Fruit fly (Drosophila melanogaster) whole organism, embryonic: Measurements from ENCODE around the gene CG34056.

Experiments
- ATbp ChIP-seq: fragments of 200-800 bp; sonication (Bioruptor generic); optimal IDR thresholded peaks from 2 replicates; lab custom pipeline; 2017; ENCODE audit warnings: missing biosample characterization, mild to moderate bottlenecking, missing genetic modification characterization, missing genetic modification reagents
- Adf1 ChIP-seq: fragments of 200-800 bp; sonication (Bioruptor generic); IDR thresholded peaks from 2 replicates; pipeline ENCODE4 v1.3.6; 2022; ENCODE audit warnings: missing biosample characterization, missing genetic modification characterization
- CG10209 ChIP-seq: fragments of 200-800 bp; sonication (Bioruptor generic); optimal IDR thresholded peaks from 3 replicates; lab custom pipeline; 2017; ENCODE audit warnings: missing biosample characterization, mild to moderate bottlenecking, missing genetic modification characterization, missing genetic modification reagents
- CG11456 ChIP-seq: fragments of 200-800 bp; sonication (Bioruptor generic); IDR thresholded peaks from 3 replicates; pipeline ENCODE4 v1.3.6; 2022; ENCODE audit warnings: missing biosample characterization, missing genetic modification characterization
- CG11696 ChIP-seq: fragments of 200-800 bp; sonication (Bioruptor generic); IDR thresholded peaks from 2 replicates; pipeline ENCODE4 v1.3.6; 2022; ENCODE audit warnings: missing biosample characterization, missing genetic modification characterization
- CG13894 ChIP-seq: fragments of 200-800 bp; sonication (Bioruptor generic); optimal IDR thresholded peaks from 3 replicates; lab custom pipeline; 2018; ENCODE audit warnings: missing biosample characterization, mild to moderate bottlenecking, missing genetic modification characterization, moderate library complexity
- CG1602 ChIP-seq: fragments of 200-800 bp; sonication (Bioruptor generic); optimal IDR thresholded peaks from 3 replicates; lab custom pipeline; 2016; ENCODE audit warnings: missing biosample characterization, missing genetic modification characterization
- CG16863 ChIP-seq: fragments of 200-800 bp; sonication (Bioruptor generic); optimal IDR thresholded peaks from 3 replicates; lab custom pipeline; 2016; ENCODE audit warnings: missing biosample characterization, missing genetic modification characterization
- CG2120 ChIP-seq: fragments of 200-800 bp; sonication (Bioruptor generic); optimal IDR thresholded peaks from 3 replicates; lab custom pipeline; 2016; ENCODE audit warnings: missing biosample characterization, missing genetic modification characterization
- CG3065 ChIP-seq: fragments of 200-800 bp; sonication (Bioruptor generic); optimal IDR thresholded peaks from 2 replicates; lab custom pipeline; 2016; ENCODE audit warnings: missing biosample characterization, missing genetic modification characterization
- CG31388 ChIP-seq: fragments of 200-800 bp; sonication (Bioruptor generic); optimal IDR thresholded peaks from 2 replicates; lab custom pipeline; 2016; ENCODE audit warnings: missing biosample characterization, missing genetic modification characterization
- CG3847 ChIP-seq: fragments of 200-800 bp; sonication (Bioruptor generic); IDR thresholded peaks from 2 replicates; pipeline ENCODE4 v1.3.6; 2022; ENCODE audit warnings: missing biosample characterization, missing genetic modification characterization
- CG6683 ChIP-seq: fragments of 200-800 bp; sonication (Bioruptor generic); optimal IDR thresholded peaks from 2 replicates; lab custom pipeline; 2017; ENCODE audit warnings: missing biosample characterization, mild to moderate bottlenecking, missing genetic modification characterization, missing genetic modification reagents
- CG6791 ChIP-seq: fragments of 200-800 bp; sonication (Bioruptor generic); IDR thresholded peaks from 3 replicates; pipeline ENCODE4 v1.3.6; 2022; ENCODE audit warnings: missing biosample characterization, missing genetic modification characterization; ENCODE audit not compliant: partially characterized antibody
- Chrac-16 ChIP-seq: fragments of 200-800 bp; sonication (Bioruptor generic); optimal IDR thresholded peaks from 3 replicates; lab custom pipeline; 2016; ENCODE audit warnings: missing biosample characterization, missing genetic modification characterization
- D ChIP-seq, 2 experiments: fragments of 200-800 bp in 1 of 2; fragments of >200 bp in 1 of 2; sonication (Bioruptor generic) in 1 of 2; optimal IDR thresholded peaks; 2 replicates in 1 of 2; 3 replicates in 1 of 2; lab custom pipeline; 2017; ENCODE audit warnings: mild to moderate bottlenecking in 1 of 2, missing biosample characterization in 1 of 2, missing genetic modification characterization in 1 of 2, missing genetic modification reagents in 1 of 2
- H15 ChIP-seq: fragments of 200-800 bp; sonication (Bioruptor generic); IDR thresholded peaks from 3 replicates; pipeline ENCODE4 v1.3.6; 2022; ENCODE audit warnings: missing biosample characterization, missing genetic modification characterization
- HLHmδ ChIP-seq: fragments of 200-800 bp; sonication (Bioruptor generic); optimal IDR thresholded peaks from 2 replicates; lab custom pipeline; 2018; ENCODE audit warnings: missing biosample characterization, mild to moderate bottlenecking, missing genetic modification characterization, moderate library complexity
- Hey ChIP-seq: fragments of 200-800 bp; sonication (Bioruptor generic); optimal IDR thresholded peaks from 3 replicates; lab custom pipeline; 2018; ENCODE audit warnings: missing biosample characterization, mild to moderate bottlenecking, missing genetic modification characterization
- HmgD ChIP-seq: fragments of 200-800 bp; sonication (Bioruptor generic); optimal IDR thresholded peaks from 3 replicates; lab custom pipeline; 2016; ENCODE audit warnings: missing biosample characterization, missing genetic modification characterization
- Poxn ChIP-seq: fragments of 200-800 bp; sonication (Bioruptor generic); IDR thresholded peaks from 2 replicates; pipeline ENCODE4 v1.3.6; 2022; ENCODE audit warnings: missing biosample characterization, missing genetic modification characterization
- Sox100B ChIP-seq: fragments of 200-800 bp; sonication (Bioruptor generic); optimal IDR thresholded peaks from 3 replicates; lab custom pipeline; 2018; ENCODE audit warnings: missing biosample characterization, mild to moderate bottlenecking, missing genetic modification characterization
- Spps ChIP-seq: fragments of 200-800 bp; sonication (Bioruptor generic); optimal IDR thresholded peaks from 2 replicates; lab custom pipeline; 2018; ENCODE audit warnings: missing biosample characterization, mild to moderate bottlenecking, missing genetic modification characterization
- Taf1 ChIP-seq: fragments of 200-800 bp; sonication (Bioruptor generic); IDR thresholded peaks from 2 replicates; pipeline ENCODE4 v1.3.6; 2022; ENCODE audit warnings: missing biosample characterization, missing genetic modification characterization
- bbx ChIP-seq: fragments of 200-800 bp; sonication (Bioruptor generic); IDR thresholded peaks from 2 replicates; pipeline ENCODE4 v1.3.6; 2022; ENCODE audit warnings: missing biosample characterization, missing genetic modification characterization; ENCODE audit not compliant: partially characterized antibody
- cwo ChIP-seq: fragments of 200-800 bp; sonication (Bioruptor generic); optimal IDR thresholded peaks from 3 replicates; lab custom pipeline; 2017; ENCODE audit warnings: missing biosample characterization, missing genetic modification characterization, mild to moderate bottlenecking, moderate library complexity, missing genetic modification reagents
- ftz-f1 ChIP-seq: fragments of 200-800 bp; sonication (Bioruptor generic); optimal IDR thresholded peaks from 2 replicates; lab custom pipeline; 2016; ENCODE audit warnings: missing biosample characterization, missing genetic modification characterization
- gfzf ChIP-seq: fragments of 200-800 bp; sonication (Bioruptor generic); optimal IDR thresholded peaks from 2 replicates; lab custom pipeline; 2016; ENCODE audit warnings: missing biosample characterization, mild to moderate bottlenecking, missing genetic modification characterization, moderate library complexity
- gsb-n ChIP-seq: fragments of 200-800 bp; sonication (Bioruptor generic); optimal IDR thresholded peaks from 3 replicates; lab custom pipeline; 2018; ENCODE audit warnings: missing biosample characterization, mild to moderate bottlenecking, missing genetic modification characterization
- insv ChIP-seq, 2 experiments: fragments of 200-800 bp; sonication (Bioruptor generic); optimal IDR thresholded peaks; 3 replicates each; lab custom pipeline; 2016 to 2018; ENCODE audit warnings: missing biosample characterization in 2 of 2, missing genetic modification characterization in 2 of 2
- kah ChIP-seq: fragments of 200-800 bp; sonication (Bioruptor generic); optimal IDR thresholded peaks from 2 replicates; lab custom pipeline; 2018; ENCODE audit warnings: missing biosample characterization, mild to moderate bottlenecking, missing genetic modification characterization
- kay ChIP-seq: fragments of 200-800 bp; sonication (Bioruptor generic); optimal IDR thresholded peaks from 2 replicates; lab custom pipeline; 2016; ENCODE audit warnings: missing biosample characterization, missing genetic modification characterization
- kni ChIP-seq: fragments of 200-800 bp; sonication (Bioruptor generic); optimal IDR thresholded peaks from 3 replicates; lab custom pipeline; 2017; ENCODE audit warnings: mild to moderate bottlenecking, missing biosample characterization, missing genetic modification reagents, missing genetic modification characterization
- mld ChIP-seq: fragments of 200-800 bp; sonication (Bioruptor generic); IDR thresholded peaks from 3 replicates; pipeline ENCODE4 v1.3.6; 2022; ENCODE audit warnings: missing biosample characterization, missing genetic modification characterization; ENCODE audit not compliant: partially characterized antibody
- nau ChIP-seq: fragments of 200-800 bp; sonication (Bioruptor generic); optimal IDR thresholded peaks from 3 replicates; lab custom pipeline; 2017; ENCODE audit warnings: missing biosample characterization, mild to moderate bottlenecking, missing genetic modification characterization, missing genetic modification reagents
- nerfin-1 ChIP-seq: fragments of 200-800 bp; sonication (Bioruptor generic); optimal IDR thresholded peaks from 3 replicates; lab custom pipeline; 2019; ENCODE audit warnings: missing biosample characterization, mild to moderate bottlenecking, missing genetic modification characterization, moderate library complexity
- p53 ChIP-seq: fragments of 200-800 bp; sonication (Bioruptor generic); optimal IDR thresholded peaks from 2 replicates; lab custom pipeline; 2016; ENCODE audit warnings: missing biosample characterization, missing genetic modification characterization
- pho ChIP-seq: fragments of 200-800 bp; sonication (Bioruptor generic); optimal IDR thresholded peaks from 2 replicates; lab custom pipeline; 2016; ENCODE audit warnings: missing biosample characterization, missing genetic modification characterization
- pros ChIP-seq: fragments of 200-800 bp; sonication (Bioruptor generic); optimal IDR thresholded peaks from 3 replicates; lab custom pipeline; 2019; ENCODE audit warnings: missing biosample characterization, mild to moderate bottlenecking, missing genetic modification characterization, moderate library complexity
- pzg ChIP-seq: fragments of 200-800 bp; sonication (Bioruptor generic); optimal IDR thresholded peaks from 3 replicates; lab custom pipeline; 2018; ENCODE audit warnings: missing biosample characterization, mild to moderate bottlenecking, missing genetic modification characterization, moderate library complexity
- salm ChIP-seq: fragments of 200-800 bp; sonication (Bioruptor generic); optimal IDR thresholded peaks from 2 replicates; lab custom pipeline; 2018; ENCODE audit warnings: missing biosample characterization, mild to moderate bottlenecking, missing genetic modification characterization
- scrt ChIP-seq: fragments of 200-800 bp; sonication (Bioruptor generic); optimal IDR thresholded peaks from 2 replicates; lab custom pipeline; 2018; ENCODE audit warnings: missing biosample characterization, mild to moderate bottlenecking, missing genetic modification characterization, moderate library complexity
- sd ChIP-seq: fragments of 200-800 bp; sonication (Bioruptor generic); optimal IDR thresholded peaks from 3 replicates; lab custom pipeline; 2018; ENCODE audit warnings: missing biosample characterization, mild to moderate bottlenecking, missing genetic modification characterization, moderate library complexity
- sens ChIP-seq: fragments of 200-800 bp; sonication (Bioruptor generic); peaks from one replicate; lab custom pipeline; 2016; ENCODE audit warnings: missing biosample characterization, missing genetic modification characterization
- sr ChIP-seq: fragments of 200-800 bp; sonication (Bioruptor generic); IDR thresholded peaks from 3 replicates; pipeline ENCODE4 v1.3.6; 2022; ENCODE audit warnings: missing biosample characterization, missing genetic modification characterization

CG34056 gene

DNA sequence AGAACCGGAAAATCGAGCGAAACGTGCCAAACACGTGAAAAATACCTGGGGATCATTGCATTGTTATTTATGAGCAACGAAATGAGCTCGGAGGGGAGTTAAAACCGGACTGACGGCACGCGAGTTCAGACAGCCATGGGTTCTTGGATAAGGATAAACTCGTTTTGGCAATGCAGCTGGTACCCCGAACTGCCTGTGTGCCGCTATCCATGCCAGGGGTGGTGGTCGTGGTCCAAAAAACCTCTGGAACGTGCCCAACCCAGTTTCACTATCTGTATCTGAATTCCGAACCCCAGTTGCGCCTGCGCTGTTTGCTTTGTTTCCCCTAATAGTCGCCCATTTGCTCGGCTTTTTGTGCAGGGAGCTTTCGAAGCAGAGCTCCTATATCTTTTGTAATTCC, 3.6 kb downstream of the CG34056 start:
- TF ChIP-seq kni (GFP tag; lab: Kevin White, UChicago) (peak; percentile 33), mld (GFP tag; lab: Robert Waterston, UW) (peak; percentile 57; the same call in 1 of the 3 replicates), Chrac-16 (GFP tag; lab: Kevin White, UChicago) (no peak), kah (GFP tag; lab: Kevin White, UChicago) (no peak), CG31388 (GFP tag; lab: Kevin White, UChicago) (no peak), gsb-n (tag; lab: Kevin White, UChicago) (peak; percentile 14), sr (GFP tag; lab: Robert Waterston, UW) (no peak), nerfin-1 (tag; lab: Kevin White, UChicago) (peak; percentile 100), sd (peak; percentile 42), bbx (GFP tag; lab: Robert Waterston, UW) (peak; percentile 36; the same call in 1 of the 2 replicates), cwo (GFP tag; lab: Kevin White, UChicago) (no peak), gfzf (GFP tag; lab: Kevin White, UChicago) (no peak), sens (GFP tag; lab: Kevin White, UChicago) (peak; percentile 44), Hey (peak; percentile 68), ATbp (no peak), pros (GFP tag; lab: Kevin White, UChicago) (peak; percentile 61), CG6791 (GFP tag; lab: Robert Waterston, UW) (peak; percentile 46; the same call in 1 of the 3 replicates)

DNA sequence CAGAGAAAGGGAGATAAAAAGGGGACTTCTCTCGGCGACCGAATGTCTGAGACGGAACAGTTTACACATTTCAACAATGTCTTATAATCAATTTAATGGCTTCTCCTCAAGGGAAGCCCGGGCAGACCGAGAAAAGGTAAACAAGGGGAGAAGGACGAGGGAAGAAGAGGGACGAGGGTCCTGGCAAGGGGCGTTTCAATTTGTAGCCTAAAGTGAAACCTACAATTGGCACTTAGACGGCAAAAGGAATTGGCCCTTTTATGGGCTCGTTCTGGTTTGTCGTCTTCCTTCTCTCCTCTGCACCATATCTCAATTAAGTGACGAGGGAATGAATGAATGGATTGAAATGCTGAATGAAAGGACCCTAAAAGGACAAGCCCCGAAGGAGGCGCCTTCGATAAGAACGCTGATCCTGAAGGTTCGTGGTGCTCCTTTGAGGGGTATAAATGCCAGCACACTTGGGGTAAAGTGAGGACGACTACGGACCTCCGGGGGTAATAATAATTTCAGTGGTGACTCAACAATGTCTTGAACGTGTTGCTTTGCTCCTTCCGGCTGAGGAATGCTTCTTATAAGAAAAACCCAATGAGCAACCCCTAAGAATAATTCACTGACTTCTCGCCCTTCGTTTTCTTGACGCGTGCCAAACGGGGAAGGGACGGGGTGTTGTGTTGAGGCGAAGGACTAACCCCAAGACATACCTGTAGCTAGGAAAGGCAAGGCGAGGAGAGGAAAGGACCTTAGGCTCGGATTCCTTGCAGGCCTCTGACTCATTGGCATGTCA, 4.9 kb downstream of the CG34056 start:
- TF ChIP-seq H15 (GFP tag; lab: Robert Waterston, UW), result no peak
- no peak for TF ChIP-seq CG16863 (GFP tag; lab: Kevin White, UChicago)
- TF ChIP-seq sens (GFP tag; lab: Kevin White, UChicago), result peak; percentile 68
- no peak for TF ChIP-seq CG3065 (GFP tag; lab: Kevin White, UChicago)
- TF ChIP-seq kay (GFP tag; lab: Kevin White, UChicago), result no peak
- TF ChIP-seq kni (GFP tag; lab: Kevin White, UChicago), result no peak
- TF ChIP-seq salm, result no peak
- no peak for TF ChIP-seq ftz-f1 (GFP tag; lab: Kevin White, UChicago)
- no peak for TF ChIP-seq Taf1 (GFP tag; lab: Robert Waterston, UW)
- peak; percentile 31 for TF ChIP-seq CG13894 (tag; lab: Kevin White, UChicago)
- no peak for TF ChIP-seq HmgD (GFP tag; lab: Kevin White, UChicago)
- TF ChIP-seq p53 (GFP tag; lab: Kevin White, UChicago), result no peak
- TF ChIP-seq pho (GFP tag; lab: Kevin White, UChicago), result no peak
- peak; percentile 42 for TF ChIP-seq HLHmδ (GFP tag; lab: Kevin White, UChicago)
- peak; percentile 90 for TF ChIP-seq pros (GFP tag; lab: Kevin White, UChicago)
- no peak for TF ChIP-seq CG1602 (GFP tag; lab: Kevin White, UChicago)
- no peak for TF ChIP-seq nau
- TF ChIP-seq Hey, result peak; percentile 50
- TF ChIP-seq insv (GFP tag; optimal IDR thresholded peaks at IDR 0.05; lab: Kevin White, UChicago), result peak in 1 of 2 experiments; percentile 84
- TF ChIP-seq CG6683 (GFP tag; lab: Kevin White, UChicago), result no peak
- 0 out of 3 replicates have a peak, but pooled peaks have one; percentile 4 for TF ChIP-seq CG11456
- no peak for TF ChIP-seq Spps
- no peak for TF ChIP-seq Poxn
- TF ChIP-seq scrt (GFP tag; lab: Kevin White, UChicago), result peak; percentile 91
- TF ChIP-seq CG2120 (GFP tag; lab: Kevin White, UChicago), result no peak
- peak; percentile 22 for TF ChIP-seq sd
- TF ChIP-seq pzg, result no peak
- no peak for TF ChIP-seq CG11696 (GFP tag; lab: Robert Waterston, UW)
- TF ChIP-seq D (optimal IDR thresholded peaks at IDR 0.05; lab: Kevin White, UChicago), result peak; percentile 5
- no peak for TF ChIP-seq D (GFP tag; optimal IDR thresholded peaks at IDR 0.05; lab: Kevin White, UChicago)
- no peak for TF ChIP-seq CG3847 (GFP tag; lab: Robert Waterston, UW)
- no peak for TF ChIP-seq mld (GFP tag; lab: Robert Waterston, UW)
- peak; percentile 63 for TF ChIP-seq nerfin-1 (tag; lab: Kevin White, UChicago)
- TF ChIP-seq Sox100B (GFP tag; lab: Kevin White, UChicago), result no peak
- TF ChIP-seq Adf1 (GFP tag; lab: Robert Waterston, UW), result no peak
- no peak for TF ChIP-seq bbx (GFP tag; lab: Robert Waterston, UW)
- no peak for TF ChIP-seq CG10209 (GFP tag; lab: Kevin White, UChicago)
